Worm (Caenorhabditis elegans): ENCODE data around the gene lpl-1.
A peak's percentile ranks its signal among the peaks of the same experiment; 100 is the strongest.

The lpl-1 gene

ce11 chrIV:9095553-9095952 is 1.7 kb upstream of the lpl-1 start, which contains the start of gene icln-1:
Gene icln-1 (minus strand): TSS chrIV:9095653.
- TF ChIP-seq nfya-1 (tag; optimal IDR thresholded peaks at IDR 0.05; ENCODE audit: borderline replicate concordance, insufficient read depth) (no peak), attf-6 (GFP tag; IDR thresholded peaks at IDR 0.05) (0 out of 2 replicates have a peak, but pooled peaks have one; percentile 35), madf-6 (GFP tag; IDR thresholded peaks at IDR 0.05) (peak; percentile 44; the same call in 1 of the 2 replicates), C06A6.2 (GFP tag; conservative IDR thresholded peaks at IDR 0.05) (no peak)

DNA sequence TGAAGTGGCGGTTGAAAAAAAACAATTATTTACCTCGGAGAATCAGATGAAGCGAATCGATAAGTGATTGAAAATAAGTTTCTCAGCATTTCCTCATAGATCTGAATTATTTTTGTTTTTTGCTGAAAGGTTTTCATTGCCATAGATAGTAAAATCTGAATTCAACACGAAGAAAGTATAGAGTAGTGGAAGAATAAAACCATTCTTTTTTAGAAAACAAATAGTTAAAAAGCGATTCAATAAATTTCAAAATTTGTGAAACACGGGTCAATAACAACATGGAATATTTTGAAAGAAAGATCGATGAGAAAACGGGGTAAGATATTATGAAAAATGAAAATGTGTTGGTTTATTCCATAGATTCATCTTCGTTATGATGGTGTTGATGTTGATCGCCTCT is 524 bp upstream of the lpl-1 start, which contains the start of gene mrpl-42:
Gene mrpl-42 (minus strand): TSS at position 101 of the 400 bp plus-strand sequence.
- TF ChIP-seq aptf-2 (GFP tag; conservative IDR thresholded peaks at IDR 0.05) (no peak), somi-1 (GFP tag; optimal IDR thresholded peaks at IDR 0.05) (no peak), B0261.1 (tag; optimal IDR thresholded peaks at IDR 0.05) (no peak), egrh-3 (GFP tag; IDR thresholded peaks at IDR 0.05) (no peak), die-1 (tag; optimal IDR thresholded peaks at IDR 0.05) (no peak)

- no peak for TF ChIP-seq dpff-1 (tag; optimal IDR thresholded peaks at IDR 0.05)
- TF ChIP-seq egrh-3 (GFP tag; IDR thresholded peaks at IDR 0.05), result no peak
- TF ChIP-seq ekl-4 (GFP tag; IDR thresholded peaks at IDR 0.05), result no peak
- no peak for TF ChIP-seq B0035.1 (tag; optimal IDR thresholded peaks at IDR 0.05)
- TF ChIP-seq rpc-1 (optimal IDR thresholded peaks at IDR 0.05), result no peak
- no peak for TF ChIP-seq rpc-1 (tag; optimal IDR thresholded peaks at IDR 0.05)
- TF ChIP-seq hlh-12 (tag; optimal IDR thresholded peaks at IDR 0.05), result no peak
- no peak for TF ChIP-seq efl-1 (GFP tag; optimal IDR thresholded peaks at IDR 0.05)
- no peak for TF ChIP-seq lag-1 (GFP tag; IDR thresholded peaks at IDR 0.05)
- TF ChIP-seq madf-3 (GFP tag; IDR thresholded peaks at IDR 0.05), result 0 out of 2 replicates have a peak, but pooled peaks have one; percentile 17
- TF ChIP-seq mxl-1 (tag; optimal IDR thresholded peaks at IDR 0.05), result no peak
- TF ChIP-seq tlf-1 (GFP tag; optimal IDR thresholded peaks at IDR 0.05), result no peak
- no peak for TF ChIP-seq nfya-2 (GFP tag; IDR thresholded peaks at IDR 0.05)
- TF ChIP-seq lin-40 (tag; optimal IDR thresholded peaks at IDR 0.05), result peak; percentile 2
These were observed 1.8 kb downstream of the lpl-1 start for ce11 chrIV:9092011-9092410.

- no peak for TF ChIP-seq mel-28 (tag; optimal IDR thresholded peaks at IDR 0.05; ENCODE audit: borderline replicate concordance)
- TF ChIP-seq attf-5 (GFP tag; optimal IDR thresholded peaks at IDR 0.05), result no peak
- TF ChIP-seq attf-3 (GFP tag; conservative IDR thresholded peaks at IDR 0.05), result no peak
- TF ChIP-seq ztf-26 (tag; optimal IDR thresholded peaks at IDR 0.05), result no peak
- no peak for TF ChIP-seq madf-3 (GFP tag; IDR thresholded peaks at IDR 0.05)
These were observed 3.2 kb downstream of the lpl-1 start for ce11 chrIV:9090538-9091195.

ce11 chrIV:9088294-9088693 is 5.5 kb downstream of the lpl-1 start, which contains the start of gene msa-1:
Gene msa-1 (plus strand): TSS chrIV:9088594.
- TF ChIP-seq F57A8.1 (GFP tag; optimal IDR thresholded peaks at IDR 0.05) (no peak), snpc-4 (GFP tag; optimal IDR thresholded peaks at IDR 0.05) (no peak), snpc-4 (tag; optimal IDR thresholded peaks at IDR 0.05) (no peak), hlh-12 (tag; optimal IDR thresholded peaks at IDR 0.05) (no peak), him-1 (tag; optimal IDR thresholded peaks at IDR 0.05) (no peak), K11D2.4 (GFP tag; IDR thresholded peaks at IDR 0.05) (0 out of 2 replicates have a peak, but pooled peaks have one; percentile 14)

Measured in whole organism, young adult.